Worm (Caenorhabditis elegans) whole organism, late embryonic: ENCODE measurements around the gene grl-9.

Experiments used
- C08G9.2 ChIP-seq: sonication (generic microtip); optimal IDR thresholded peaks from 2 replicates; lab custom pipeline; 2016; ENCODE audit warnings: mild to moderate bottlenecking, missing genetic modification characterization, moderate library complexity, missing compliant biosample characterization
- C38D4.7 ChIP-seq: fragments of 200-800 bp; sonication (Bioruptor generic); optimal IDR thresholded peaks from 2 replicates; lab custom pipeline; 2018; ENCODE audit warnings: mild to moderate bottlenecking, missing genetic modification characterization, moderate library complexity, missing compliant biosample characterization
- F13H6.1 ChIP-seq: sonication (generic microtip); optimal IDR thresholded peaks from 2 replicates; lab custom pipeline; 2016; ENCODE audit warnings: missing genetic modification characterization, missing compliant biosample characterization
- K02D7.2 ChIP-seq: sonication (generic microtip); optimal IDR thresholded peaks from 2 replicates; lab custom pipeline; 2017; ENCODE audit warnings: mild to moderate bottlenecking, missing genetic modification characterization, missing compliant biosample characterization
- T23F11.4 ChIP-seq: fragments of 200-800 bp; sonication (Bioruptor generic); optimal IDR thresholded peaks from 2 replicates; lab custom pipeline; 2018; ENCODE audit warnings: mild to moderate bottlenecking, missing genetic modification characterization, missing compliant biosample characterization
- Y22D7AL.16 ChIP-seq: sonication (generic microtip); optimal IDR thresholded peaks from 2 replicates; lab custom pipeline; 2016; ENCODE audit warnings: missing genetic modification characterization, missing compliant biosample characterization
- ama-1 ChIP-seq: fragments of 150-350 bp; optimal IDR thresholded peaks from 2 replicates; lab custom pipeline; 2014
- ceh-18 ChIP-seq: sonication (generic microtip); optimal IDR thresholded peaks from 2 replicates; lab custom pipeline; 2016; ENCODE audit warnings: missing genetic modification characterization, missing compliant biosample characterization
- ceh-2 ChIP-seq: sonication (generic microtip); optimal IDR thresholded peaks from 2 replicates; lab custom pipeline; 2016; ENCODE audit warnings: missing genotype, missing genetic modification characterization, missing compliant biosample characterization
- ceh-22 ChIP-seq: sonication (generic microtip); optimal IDR thresholded peaks from 2 replicates; lab custom pipeline; 2017; ENCODE audit warnings: missing biosample characterization, missing genetic modification characterization
- ceh-34 ChIP-seq: sonication (generic microtip); optimal IDR thresholded peaks from 2 replicates; lab custom pipeline; 2016; ENCODE audit warnings: mild to moderate bottlenecking, missing genetic modification characterization, missing compliant biosample characterization
- ceh-45 ChIP-seq: fragments of 200-800 bp; sonication (Bioruptor generic); IDR thresholded peaks from 2 replicates; pipeline ENCODE4 v1.3.6; 2022; ENCODE audit warnings: missing genetic modification reagents, missing genetic modification characterization, missing compliant biosample characterization
- ceh-6 ChIP-seq: fragments of 200-800 bp; sonication (Bioruptor generic); optimal IDR thresholded peaks from 2 replicates; lab custom pipeline; 2018; ENCODE audit warnings: mild to moderate bottlenecking, missing genetic modification characterization, missing compliant biosample characterization
- che-1 ChIP-seq: sonication (generic microtip); optimal IDR thresholded peaks from 2 replicates; lab custom pipeline; 2016; ENCODE audit warnings: mild to moderate bottlenecking, missing genetic modification characterization, missing compliant biosample characterization
- dmd-4 ChIP-seq: sonication (generic microtip); optimal IDR thresholded peaks from 2 replicates; lab custom pipeline; 2016; ENCODE audit warnings: borderline replicate concordance, missing genetic modification characterization, missing compliant biosample characterization
- dve-1 ChIP-seq: sonication (generic microtip); optimal IDR thresholded peaks from 2 replicates; lab custom pipeline; 2017; ENCODE audit warnings: antibody characterized with exemption, mild to moderate bottlenecking, missing genetic modification characterization, missing compliant biosample characterization
- elt-2 ChIP-seq: sonication (generic microtip); optimal IDR thresholded peaks from 2 replicates; lab custom pipeline; 2016; ENCODE audit warnings: missing genetic modification reagents, missing genetic modification characterization, missing compliant biosample characterization
- ets-4 ChIP-seq: sonication (generic microtip); optimal IDR thresholded peaks from 2 replicates; lab custom pipeline; 2016; ENCODE audit warnings: missing genetic modification characterization, missing compliant biosample characterization
- eyg-1 ChIP-seq: sonication (generic microtip); optimal IDR thresholded peaks from 2 replicates; lab custom pipeline; 2016; ENCODE audit warnings: missing genotype, missing genetic modification characterization, missing compliant biosample characterization
- gmeb-2 ChIP-seq: sonication (generic microtip); optimal IDR thresholded peaks from 2 replicates; lab custom pipeline; 2016; ENCODE audit warnings: missing genetic modification characterization, inconsistent platforms, missing compliant biosample characterization
- hlh-8 ChIP-seq: sonication (generic microtip); optimal IDR thresholded peaks from 2 replicates; lab custom pipeline; 2016; ENCODE audit warnings: missing genotype, missing genetic modification characterization, missing compliant biosample characterization
- lin-11 ChIP-seq: fragments of 200-800 bp; sonication (Bioruptor generic); optimal IDR thresholded peaks from 2 replicates; lab custom pipeline; 2018; ENCODE audit warnings: mild to moderate bottlenecking, missing genetic modification characterization, missing compliant biosample characterization
- madf-2 ChIP-seq: sonication (generic microtip); optimal IDR thresholded peaks from 2 replicates; lab custom pipeline; 2017; ENCODE audit warnings: missing genetic modification characterization, missing compliant biosample characterization
- nfya-1 ChIP-seq: sonication (generic microtip); optimal IDR thresholded peaks from 2 replicates; lab custom pipeline; 2017; ENCODE audit warnings: missing genetic modification characterization, mild to moderate bottlenecking, missing compliant biosample characterization, antibody characterized with exemption, moderate library complexity
- nhr-232 ChIP-seq: sonication (generic microtip); optimal IDR thresholded peaks from 2 replicates; lab custom pipeline; 2016; ENCODE audit warnings: missing genetic modification characterization, missing compliant biosample characterization
- odd-2 ChIP-seq: sonication (generic microtip); optimal IDR thresholded peaks from 2 replicates; lab custom pipeline; 2017; ENCODE audit warnings: antibody characterized with exemption, mild to moderate bottlenecking, missing genetic modification characterization, missing compliant biosample characterization
- pax-1 ChIP-seq: fragments of 150-350 bp; optimal IDR thresholded peaks from 2 replicates; lab custom pipeline; 2014; ENCODE audit warnings: missing biosample characterization, missing genetic modification characterization
- pha-2 ChIP-seq: sonication (generic microtip); optimal IDR thresholded peaks from 2 replicates; lab custom pipeline; 2017; ENCODE audit warnings: mild to moderate bottlenecking, missing genetic modification characterization, missing compliant biosample characterization
- pha-4 ChIP-seq: fragments of 150-350 bp; optimal IDR thresholded peaks from 2 replicates; lab custom pipeline; 2018; ENCODE audit warnings: missing biosample characterization, missing genetic modification reagents, missing genetic modification characterization
- pqm-1 ChIP-seq: sonication (generic microtip); optimal IDR thresholded peaks from 2 replicates; lab custom pipeline; 2016; ENCODE audit warnings: missing genetic modification characterization, missing compliant biosample characterization
- pros-1 ChIP-seq: fragments of 150-350 bp; optimal IDR thresholded peaks from 2 replicates; lab custom pipeline; 2014; ENCODE audit warnings: missing biosample characterization, missing genetic modification reagents, missing genetic modification characterization
- ref-2 ChIP-seq: sonication (generic microtip); optimal IDR thresholded peaks from 2 replicates; lab custom pipeline; 2016; ENCODE audit warnings: missing genetic modification characterization, missing compliant biosample characterization
- ttx-3 ChIP-seq: sonication (generic microtip); optimal IDR thresholded peaks from 2 replicates; lab custom pipeline; 2016; ENCODE audit warnings: missing genetic modification reagents, missing genetic modification characterization, missing compliant biosample characterization
- unc-3 ChIP-seq, 2 experiments: fragments of 200-800 bp in 1 of 2; sonication (Bioruptor generic) in 1 of 2; sonication (generic microtip) in 1 of 2; conservative IDR thresholded peaks in 1 of 2; optimal IDR thresholded peaks in 1 of 2; 2 replicates each; pipeline versions ENCODE4 v1.3.6 to Lab custom; 2016 to 2022; ENCODE audit warnings: missing compliant biosample characterization in 2 of 2, missing genetic modification characterization in 2 of 2, missing genetic modification reagents in 1 of 2
- unc-42 ChIP-seq: sonication (generic microtip); optimal IDR thresholded peaks from 2 replicates; lab custom pipeline; 2016; ENCODE audit warnings: missing genotype, missing genetic modification characterization, missing compliant biosample characterization
- ztf-16 ChIP-seq: sonication (generic microtip); optimal IDR thresholded peaks from 2 replicates; lab custom pipeline; 2017; ENCODE audit warnings: missing genetic modification characterization, missing compliant biosample characterization

The grl-9 gene

DNA sequence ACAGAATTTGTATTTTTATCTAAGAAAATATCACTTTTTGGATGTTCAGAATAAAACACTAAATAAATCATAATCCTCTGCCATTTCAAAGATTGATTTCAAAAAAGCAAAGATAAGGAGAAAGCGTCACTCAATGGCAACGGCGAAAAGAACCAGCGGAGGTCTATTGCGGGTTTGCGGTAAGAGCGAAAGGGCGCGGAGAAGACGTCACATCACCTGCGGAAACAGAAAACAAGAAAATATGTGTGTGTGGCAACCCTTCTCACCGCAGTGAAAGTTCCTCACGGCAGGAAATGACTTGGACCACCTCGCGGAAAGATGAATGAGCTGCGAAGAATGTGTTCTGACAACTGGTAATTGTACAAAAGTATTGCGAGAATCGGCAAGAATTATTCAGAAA, 31.7 kb downstream of the grl-9 start:
- TF ChIP-seq pros-1: no peak
- TF ChIP-seq T23F11.4: no peak
- no peak for TF ChIP-seq ceh-22 (tag; lab: Kevin White, UChicago)
- TF ChIP-seq pha-2 (tag; lab: Kevin White, UChicago): no peak
- no peak for TF ChIP-seq lin-11 (tag; lab: Kevin White, UChicago)
- no peak for TF ChIP-seq pax-1 (tag; lab: Kevin White, UChicago)
- TF ChIP-seq ceh-18 (tag; lab: Kevin White, UChicago): no peak
- no peak for TF ChIP-seq C08G9.2 (tag; lab: Kevin White, UChicago)
- TF ChIP-seq unc-42 (tag; lab: Kevin White, UChicago): no peak
- no peak for TF ChIP-seq ceh-6 (GFP tag; lab: Kevin White, UChicago)
- TF ChIP-seq dmd-4 (tag; lab: Kevin White, UChicago): no peak
- no peak for TF ChIP-seq ztf-16 (tag; lab: Kevin White, UChicago)
- no peak for TF ChIP-seq K02D7.2 (tag; lab: Kevin White, UChicago)
- TF ChIP-seq hlh-8 (tag; lab: Kevin White, UChicago): no peak
- no peak for TF ChIP-seq ceh-34 (tag; lab: Kevin White, UChicago)
- no peak for TF ChIP-seq Y22D7AL.16

- TF ChIP-seq ttx-3 (tag; lab: Kevin White, UChicago) (no peak), K02D7.2 (tag; lab: Kevin White, UChicago) (no peak)
These were observed 32.5 kb downstream of the grl-9 start for ce11 chrV:6699021-6699420.

- TF ChIP-seq nfya-1 (tag; lab: Kevin White, UChicago): no peak
- TF ChIP-seq elt-2 (tag; lab: Kevin White, UChicago): no peak
- TF ChIP-seq pqm-1 (tag; lab: Kevin White, UChicago): no peak
- TF ChIP-seq ttx-3 (tag; lab: Kevin White, UChicago): no peak
- no peak for TF ChIP-seq ceh-18 (tag; lab: Kevin White, UChicago)
- no peak for TF ChIP-seq pros-1
- TF ChIP-seq che-1 (tag; lab: Kevin White, UChicago): no peak
- no peak for TF ChIP-seq ets-4 (tag; lab: Kevin White, UChicago)
- TF ChIP-seq odd-2 (tag; lab: Kevin White, UChicago): no peak
- no peak for TF ChIP-seq unc-3 (GFP tag; conservative IDR thresholded peaks at IDR 0.05; lab: Robert Waterston, UW)
- TF ChIP-seq unc-3 (tag; optimal IDR thresholded peaks at IDR 0.05; lab: Kevin White, UChicago): no peak
- TF ChIP-seq ref-2 (tag; lab: Kevin White, UChicago): no peak
- TF ChIP-seq nhr-232: no peak
- no peak for TF ChIP-seq madf-2 (tag; lab: Kevin White, UChicago)
- TF ChIP-seq pha-4 (tag; lab: Kevin White, UChicago): no peak
These were observed 33.9 kb downstream of the grl-9 start, which contains the start of gene W02F12.2 for ce11 chrV:6697552-6697951. Gene W02F12.2 (minus strand): TSS chrV:6697652.

- TF ChIP-seq gmeb-2 (tag; lab: Kevin White, UChicago) (no peak), pax-1 (tag; lab: Kevin White, UChicago) (no peak), F13H6.1 (tag; lab: Kevin White, UChicago) (no peak), odd-2 (tag; lab: Kevin White, UChicago) (no peak), ama-1 (lab: Kevin White, UChicago) (no peak), ceh-45 (GFP tag; lab: Robert Waterston, UW) (no peak), T23F11.4 (no peak), C38D4.7 (GFP tag; lab: Kevin White, UChicago) (no peak), lin-11 (tag; lab: Kevin White, UChicago) (no peak), C08G9.2 (tag; lab: Kevin White, UChicago) (no peak), eyg-1 (tag; lab: Kevin White, UChicago) (no peak), dve-1 (tag; lab: Kevin White, UChicago) (no peak), ceh-2 (tag; lab: Kevin White, UChicago) (no peak)
These were observed 36.8 kb downstream of the grl-9 start, which contains the start of gene W02F12.8 for ce11 chrV:6694668-6695067. Gene W02F12.8 (minus strand): TSS chrV:6694768.
